Fruit fly (Drosophila melanogaster) whole organism, wandering third instar larva: ENCODE data around the gene Slbp.
A peak's percentile ranks its signal among the peaks of the same experiment; 100 is the strongest.

ENCODE experiments used
- Abd-B ChIP-seq: fragments of >200 bp; optimal IDR thresholded peaks from 2 replicates; lab custom pipeline; 2017; ENCODE audit warnings: missing biosample characterization, missing genetic modification characterization
- CG32264 ChIP-seq: fragments of 200-800 bp; sonication (Bioruptor generic); optimal IDR thresholded peaks from 2 replicates; lab custom pipeline; 2016; ENCODE audit warnings: missing biosample characterization, missing genetic modification characterization
- CG9705 ChIP-seq: fragments of 200-800 bp; sonication (Bioruptor generic); optimal IDR thresholded peaks from 2 replicates; lab custom pipeline; 2018; ENCODE audit warnings: missing biosample characterization, mild to moderate bottlenecking, missing genetic modification characterization
- CrebA ChIP-seq: fragments of 200-800 bp; sonication (Bioruptor generic); optimal IDR thresholded peaks from 2 replicates; lab custom pipeline; 2016; ENCODE audit warnings: missing biosample characterization, mild to moderate bottlenecking, missing genetic modification characterization, borderline replicate concordance
- Dfd ChIP-seq: fragments of >200 bp; optimal IDR thresholded peaks from 2 replicates; lab custom pipeline; 2017; ENCODE audit warnings: missing biosample characterization, missing genetic modification characterization
- Dif ChIP-seq: fragments of 200-275, 200-300 bp; sonication (Bioruptor generic); optimal IDR thresholded peaks from 2 replicates; lab custom pipeline; 2018; ENCODE audit warnings: missing biosample characterization, missing genetic modification characterization; ENCODE audit not compliant: partially characterized antibody
- GATAd ChIP-seq: sonication (Bioruptor generic); optimal IDR thresholded peaks from 2 replicates; lab custom pipeline; 2016; ENCODE audit warnings: missing biosample characterization, missing genetic modification characterization
- HLH106 ChIP-seq: fragments of 200-800 bp; optimal IDR thresholded peaks from 3 replicates; lab custom pipeline; 2019; ENCODE audit warnings: missing biosample characterization, mild to moderate bottlenecking, missing genetic modification characterization, moderate library complexity
- Hnf4 ChIP-seq: fragments of 200-800 bp; sonication (Bioruptor generic); optimal IDR thresholded peaks from 2 replicates; lab custom pipeline; 2016; ENCODE audit warnings: missing biosample characterization, mild to moderate bottlenecking, missing genetic modification characterization
- Hr83 ChIP-seq: fragments of 200-300 bp; sonication (Bioruptor generic); optimal IDR thresholded peaks from 2 replicates; lab custom pipeline; 2016; ENCODE audit warnings: missing biosample characterization, mild to moderate bottlenecking, missing genetic modification characterization, moderate library complexity; ENCODE audit not compliant: poor library complexity, severe bottlenecking
- Mio ChIP-seq: sonication (Bioruptor generic); optimal IDR thresholded peaks from 2 replicates; lab custom pipeline; 2016; ENCODE audit warnings: missing biosample characterization, missing genetic modification characterization
- Myc ChIP-seq: fragments of >200 bp; optimal IDR thresholded peaks from 2 replicates; lab custom pipeline; 2017
- OdsH ChIP-seq: fragments of 200-800 bp; sonication (Bioruptor generic); optimal IDR thresholded peaks from 2 replicates; lab custom pipeline; 2016; ENCODE audit warnings: missing biosample characterization, mild to moderate bottlenecking, missing genetic modification characterization
- Rel ChIP-seq, 2 experiments: fragments of 200-800 bp; sonication (Bioruptor generic) in 1 of 2; optimal IDR thresholded peaks; 2 replicates in 1 of 2; 3 replicates in 1 of 2; lab custom pipeline; 2016 to 2019; ENCODE audit warnings: mild to moderate bottlenecking in 2 of 2, missing biosample characterization in 2 of 2, missing genetic modification characterization in 2 of 2, moderate library complexity in 1 of 2
- Sp1 ChIP-seq: fragments of 200-800 bp; sonication (Bioruptor generic); optimal IDR thresholded peaks from 3 replicates; lab custom pipeline; 2019; ENCODE audit warnings: missing biosample characterization, mild to moderate bottlenecking, missing genetic modification characterization, moderate library complexity
- Vsx2 ChIP-seq: fragments of 200-300, 225-300 bp; sonication (Bioruptor generic); optimal IDR thresholded peaks from 2 replicates; lab custom pipeline; 2018; ENCODE audit warnings: missing biosample characterization, missing genetic modification characterization; ENCODE audit not compliant: partially characterized antibody
- dl ChIP-seq, 2 experiments: fragments of 175-275, 200-275 bp in 1 of 2; fragments of 200-275 bp in 1 of 2; sonication (Bioruptor generic); optimal IDR thresholded peaks; lab custom pipeline; 2018; ENCODE audit warnings: mild to moderate bottlenecking in 2 of 2, missing biosample characterization in 2 of 2, missing genetic modification characterization in 2 of 2, moderate library complexity in 2 of 2; ENCODE audit not compliant: partially characterized antibody in 2 of 2, insufficient read depth in 1 of 2
- ey ChIP-seq: fragments of 200-800 bp; sonication (Bioruptor generic); optimal IDR thresholded peaks from 2 replicates; lab custom pipeline; 2016; ENCODE audit warnings: missing biosample characterization, missing genetic modification characterization
- foxo ChIP-seq, 2 experiments: fragments of 200-800 bp; sonication (Bioruptor generic); optimal IDR thresholded peaks; 2 replicates in 1 of 2; 3 replicates in 1 of 2; lab custom pipeline; 2016 to 2017; ENCODE audit warnings: missing biosample characterization in 2 of 2, missing genetic modification characterization in 2 of 2
- lola ChIP-seq: fragments of >200 bp; optimal IDR thresholded peaks from 2 replicates; lab custom pipeline; 2017; ENCODE audit warnings: missing biosample characterization, missing genetic modification characterization
- pan ChIP-seq: fragments of >200 bp; optimal IDR thresholded peaks from 2 replicates; lab custom pipeline; 2017
- psq ChIP-seq: fragments of 200-800 bp; sonication (Bioruptor generic); optimal IDR thresholded peaks from 3 replicates; lab custom pipeline; 2017; ENCODE audit warnings: missing biosample characterization, mild to moderate bottlenecking, missing genetic modification characterization, moderate library complexity
- rgr ChIP-seq: fragments of 200-800 bp; sonication (Bioruptor generic); optimal IDR thresholded peaks from 3 replicates; lab custom pipeline; 2016; ENCODE audit warnings: missing biosample characterization, mild to moderate bottlenecking, missing genetic modification characterization
- sv ChIP-seq: fragments of 200-800 bp; sonication (Bioruptor generic); optimal IDR thresholded peaks from 3 replicates; lab custom pipeline; 2016; ENCODE audit warnings: missing biosample characterization, missing genetic modification characterization
- tai ChIP-seq: sonication (Bioruptor generic); optimal IDR thresholded peaks from 2 replicates; lab custom pipeline; 2016; ENCODE audit warnings: missing biosample characterization, missing genetic modification characterization
- woc ChIP-seq: sonication (Bioruptor generic); optimal IDR thresholded peaks from 2 replicates; lab custom pipeline; 2016; ENCODE audit warnings: missing biosample characterization, mild to moderate bottlenecking, missing genetic modification characterization

The Slbp gene

DNA sequence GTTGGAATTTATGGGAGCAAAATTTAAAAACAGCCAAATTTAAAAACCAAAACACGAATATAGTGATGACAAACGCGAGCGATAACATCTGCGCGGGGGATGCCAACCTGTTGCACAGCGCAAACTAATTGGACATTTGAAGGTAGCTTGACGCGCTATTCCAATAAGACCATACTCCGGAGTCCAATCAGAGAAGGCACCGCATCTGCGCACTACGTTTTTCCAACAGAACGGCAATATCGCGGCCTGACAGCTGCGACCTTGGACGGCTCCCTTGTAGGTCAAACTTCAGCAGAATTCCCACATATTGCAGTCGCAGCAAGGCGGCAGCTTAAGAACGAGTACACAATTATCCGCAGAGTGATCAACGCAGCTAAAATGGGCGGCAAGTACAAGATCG is 5.0 kb downstream of the Slbp start, which contains the start of the genes CG11882 and Pglym78:
CG11882 (minus strand) TSS at position 101 of the 400 bp plus-strand sequence.
Pglym78 (plus strand) TSS at position 177 of the 400 bp plus-strand sequence.
- TF ChIP-seq ey (GFP tag; lab: Kevin White, UChicago) (peak; percentile 43), Rel (GFP tag; optimal IDR thresholded peaks at IDR 0.05; lab: Kevin White, UChicago) (no peak), Rel (tag; optimal IDR thresholded peaks at IDR 0.05; lab: Kevin White, UChicago) (peak; percentile 80), dl (GFP tag; optimal IDR thresholded peaks at IDR 0.05; lab: Kevin White, UChicago; ENCODE audit: insufficient read depth in 1 of 2, partially characterized antibody in 2 of 2) (peak in 1 of 2 experiments; percentile 40), woc (GFP tag; lab: Kevin White, UChicago) (no peak), Hr83 (GFP tag; lab: Kevin White, UChicago) (peak; percentile 80), Dif (GFP tag; lab: Kevin White, UChicago) (peak; percentile 13), sv (GFP tag; lab: Kevin White, UChicago) (peak; percentile 19), psq (GFP tag; lab: Kevin White, UChicago) (peak; percentile 26), CrebA (GFP tag; lab: Kevin White, UChicago) (no peak), OdsH (peak; percentile 38), foxo (GFP tag; optimal IDR thresholded peaks at IDR 0.05; lab: Kevin White, UChicago) (peak in 1 of 2 experiments; percentile 73), HLH106 (peak; percentile 1), rgr (peak; percentile 51), tai (GFP tag; lab: Kevin White, UChicago) (no peak), Sp1 (GFP tag; lab: Kevin White, UChicago) (peak; percentile 30)

DNA sequence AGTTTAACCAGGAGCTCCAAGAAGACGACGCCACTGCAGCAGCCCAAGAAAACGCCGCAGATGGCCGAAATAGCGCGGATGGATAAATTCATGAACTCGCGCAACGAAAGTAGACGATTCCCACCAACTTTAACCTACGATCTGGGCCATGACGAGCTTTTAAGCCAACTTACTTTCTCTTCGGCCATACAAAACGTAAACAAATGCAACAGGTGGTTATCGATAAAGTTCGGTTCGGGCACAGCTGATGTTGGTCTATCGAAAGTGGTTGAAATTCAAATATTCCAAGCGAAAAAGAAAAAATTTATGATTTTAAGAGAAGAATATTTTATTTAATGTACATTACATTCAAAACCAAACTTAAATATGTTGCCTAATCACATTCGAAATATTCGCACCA is 6.4 kb downstream of the Slbp start, which contains the start of gene CG14511:
CG14511 (minus strand) TSS at position 184 of the 400 bp plus-strand sequence.
- no peak for TF ChIP-seq Dif (GFP tag; lab: Kevin White, UChicago)
- TF ChIP-seq, all 38 proteins: peak for 0

DNA sequence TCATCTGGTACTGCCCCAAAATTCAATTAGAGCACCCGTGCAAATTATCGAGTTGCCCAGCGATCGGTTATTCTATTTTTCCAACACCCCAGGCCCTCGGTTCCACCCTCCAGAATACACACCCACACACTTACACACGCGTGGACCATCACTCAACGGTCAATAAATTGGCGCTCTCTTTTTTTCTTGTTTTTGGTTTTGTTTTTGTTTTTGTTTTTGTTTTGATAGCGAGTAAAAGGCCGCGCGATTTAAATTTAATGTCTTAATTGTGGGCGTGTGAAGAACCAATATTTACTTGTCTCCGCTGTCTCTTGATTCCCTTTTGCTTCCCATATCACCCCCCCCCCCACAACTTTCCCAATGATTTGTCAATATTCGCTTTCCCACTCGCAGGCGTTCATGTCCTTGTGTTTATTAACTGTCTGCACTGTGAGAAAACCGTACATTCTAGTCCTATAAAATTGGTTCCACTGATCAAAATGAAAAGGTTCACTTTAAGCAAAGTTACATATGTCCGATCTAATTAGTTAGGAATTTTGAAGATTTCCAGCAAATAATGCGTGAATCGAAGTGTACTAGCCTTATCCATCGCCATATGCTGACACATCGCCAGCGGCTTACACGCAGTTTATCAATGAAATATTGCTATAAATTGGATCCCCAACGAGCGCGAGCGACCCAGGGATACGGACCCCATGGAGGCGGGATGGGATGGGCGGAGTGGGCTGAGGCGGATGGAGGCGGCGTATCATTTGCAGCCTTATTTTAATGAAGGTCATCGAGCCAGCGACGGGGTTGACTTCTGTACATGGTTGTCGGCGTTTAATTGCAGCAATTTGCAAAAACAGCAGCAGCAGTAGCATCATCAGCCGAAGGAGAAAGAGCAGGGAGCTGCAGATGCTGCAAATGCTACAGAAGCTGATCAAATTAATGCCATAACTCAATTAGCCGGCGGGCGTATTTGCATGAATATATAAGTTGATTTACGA is 13.0 kb downstream of the Slbp start:
- no peak for TF ChIP-seq woc (GFP tag; lab: Kevin White, UChicago)
- TF ChIP-seq Vsx2 (GFP tag; lab: Kevin White, UChicago), result no peak
- no peak for TF ChIP-seq Rel (GFP tag; optimal IDR thresholded peaks at IDR 0.05; lab: Kevin White, UChicago)
- peak; percentile 88 for TF ChIP-seq Rel (tag; optimal IDR thresholded peaks at IDR 0.05; lab: Kevin White, UChicago)
- no peak for TF ChIP-seq Dfd (GFP tag; lab: Kevin White, UChicago)
- no peak for TF ChIP-seq CG32264 (GFP tag; lab: Kevin White, UChicago)

DNA sequence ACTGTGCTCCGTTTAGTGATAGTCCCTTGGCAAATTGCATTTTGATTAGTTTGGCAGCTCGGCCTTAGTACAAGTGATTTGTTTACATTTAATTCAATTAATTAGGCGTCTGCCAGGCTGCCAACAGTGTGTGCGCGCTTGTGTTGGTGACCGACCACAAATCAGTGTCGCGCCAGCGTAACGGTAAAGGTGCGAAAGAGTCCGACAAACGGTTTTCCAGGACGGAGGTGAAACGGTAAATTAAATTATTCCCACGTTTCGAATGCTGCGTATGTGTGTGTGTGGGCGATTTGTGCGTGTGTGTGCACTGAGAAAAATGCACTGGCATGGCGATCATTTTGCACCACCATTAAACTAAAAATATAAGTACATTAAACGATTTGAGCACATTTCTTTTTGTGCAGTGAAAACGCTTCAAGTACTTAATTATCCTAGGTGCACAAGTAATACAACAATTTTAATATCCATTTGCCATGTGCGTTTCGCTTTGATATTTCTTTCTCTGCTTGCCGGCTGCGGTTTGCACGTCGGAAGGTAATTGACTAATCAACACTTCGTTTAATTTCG is 14.0 kb downstream of the Slbp start:
- TF ChIP-seq lola (GFP tag; lab: Kevin White, UChicago) (no peak), Myc (lab: Kevin White, UChicago) (no peak)
- TF ChIP-seq, all 38 proteins: peak for 0

DNA sequence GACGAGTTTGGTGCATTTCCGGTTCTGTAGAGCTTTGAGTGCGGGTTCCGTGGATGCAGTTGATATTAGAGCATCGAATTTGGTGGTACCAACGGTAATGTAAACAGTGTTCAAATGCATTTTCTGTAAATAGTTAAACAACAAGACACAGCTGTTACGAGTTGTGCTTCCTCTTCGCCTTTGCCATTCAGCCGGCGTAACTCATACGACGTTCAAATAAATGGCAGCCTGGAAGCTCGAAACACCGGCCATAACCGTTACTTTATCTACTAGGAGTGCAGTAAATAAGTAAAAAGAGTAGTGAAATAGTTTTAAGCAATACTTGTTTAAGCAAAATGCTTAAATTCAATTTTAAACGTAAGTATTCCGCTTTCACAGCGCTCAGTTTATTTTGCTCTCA is 14.7 kb downstream of the Slbp start, which contains the start of the genes Alg13 and superdeath:
Alg13 (minus strand) TSS at position 167 of the 400 bp plus-strand sequence.
superdeath (plus strand) TSS at position 256 of the 400 bp plus-strand sequence.
- TF ChIP-seq rgr (no peak), Myc (lab: Kevin White, UChicago) (peak; percentile 26)

DNA sequence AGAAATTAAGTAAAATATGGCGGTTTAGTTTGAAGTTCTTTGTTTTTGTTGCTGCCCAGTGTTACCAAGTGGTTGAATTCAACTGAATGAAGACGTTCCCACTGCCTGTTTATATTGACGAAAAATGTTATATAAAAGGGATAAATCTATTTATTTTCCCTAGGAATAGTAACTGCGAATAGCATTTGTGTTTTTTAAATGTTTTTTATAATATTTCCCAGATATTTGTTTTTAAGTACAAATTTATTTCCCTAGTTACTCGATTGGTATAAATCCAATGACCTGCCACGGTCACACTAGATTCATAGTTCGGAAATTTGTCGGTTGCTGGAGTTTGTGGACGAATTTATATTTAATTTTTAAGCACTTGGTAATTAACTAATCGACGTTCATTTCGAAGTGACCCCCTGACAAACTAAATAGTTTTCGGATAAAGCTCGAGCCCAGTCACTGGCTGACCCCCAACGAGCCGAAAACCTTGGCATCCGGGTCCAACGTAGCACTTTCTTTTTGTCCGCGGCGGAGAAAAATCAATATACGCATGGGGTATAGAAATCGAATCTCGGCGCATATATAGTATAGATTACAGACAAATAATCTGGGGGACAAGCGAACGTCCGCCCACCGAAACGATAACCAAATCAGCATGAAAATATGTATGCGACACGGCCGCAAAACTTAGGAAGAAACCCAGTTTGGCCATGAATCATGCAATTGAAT is 22.0 kb downstream of the Slbp start, which contains the start of the genes dgt6 and Vha100-1:
dgt6 (minus strand) TSS at position 71 of the 720 bp plus-strand sequence.
Vha100-1 (plus strand) TSS at position 292 of the 720 bp plus-strand sequence.
- TF ChIP-seq Abd-B (GFP tag; lab: Kevin White, UChicago) (no peak), Mio (GFP tag; lab: Kevin White, UChicago) (no peak), Hnf4 (no peak), dl (GFP tag; optimal IDR thresholded peaks at IDR 0.05; lab: Kevin White, UChicago; ENCODE audit: insufficient read depth in 1 of 2, partially characterized antibody in 2 of 2) (no peak), sv (GFP tag; lab: Kevin White, UChicago) (no peak), CG9705 (peak; percentile 28), Rel (GFP tag; optimal IDR thresholded peaks at IDR 0.05; lab: Kevin White, UChicago) (no peak), Rel (tag; optimal IDR thresholded peaks at IDR 0.05; lab: Kevin White, UChicago) (peak; percentile 45), pan (lab: Kevin White, UChicago) (no peak), GATAd (GFP tag; lab: Kevin White, UChicago) (no peak), Sp1 (GFP tag; lab: Kevin White, UChicago) (peak; percentile 29), HLH106 (peak; percentile 34), foxo (GFP tag; optimal IDR thresholded peaks at IDR 0.05; lab: Kevin White, UChicago) (no peak)
